Worm (Caenorhabditis elegans): Measurements from ENCODE around the gene mdt-1.2.

The mdt-1.2 gene

DNA sequence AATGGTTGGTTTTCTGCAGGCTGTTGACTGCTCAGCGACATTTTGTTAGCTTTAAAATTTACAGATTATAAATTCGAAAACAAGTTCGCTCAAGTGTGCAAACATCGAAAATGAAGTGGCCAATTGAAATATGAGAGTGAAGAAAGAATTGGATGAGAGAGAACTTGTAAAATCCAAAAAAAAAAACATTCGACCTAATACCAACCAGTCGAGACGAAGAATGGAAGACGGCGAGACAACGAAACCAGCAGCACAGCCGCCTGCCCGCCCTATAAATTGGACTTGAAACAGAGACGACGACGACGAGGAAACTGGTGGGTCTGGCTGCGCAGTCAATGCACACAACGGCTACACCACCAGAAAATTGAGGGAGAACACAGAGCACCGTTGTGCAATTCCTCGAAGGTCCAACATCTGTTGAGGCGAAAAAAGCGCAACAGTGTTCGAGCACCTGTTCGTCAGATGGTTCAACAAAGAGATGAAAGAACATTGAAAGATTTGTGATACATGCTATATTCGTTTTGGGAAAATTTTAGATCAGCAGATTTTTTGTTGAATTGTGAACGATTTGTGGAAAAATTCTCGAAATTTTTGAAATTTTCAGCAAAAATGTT is 1.3 kb upstream of the mdt-1.2 start, which contains the start of gene T23C6.4:
TSS of gene T23C6.4 (minus strand) at position 51 of the 614 bp plus-strand sequence.
- TF ChIP-seq elt-3 (tag; optimal IDR thresholded peaks at IDR 0.05) (no peak), aly-2 (tag; optimal IDR thresholded peaks at IDR 0.05) (no peak), egl-27 (tag; optimal IDR thresholded peaks at IDR 0.05) (no peak), nhr-25 (tag; optimal IDR thresholded peaks at IDR 0.05) (no peak), C34F6.9 (tag; optimal IDR thresholded peaks at IDR 0.05) (no peak), nhr-6 (tag; optimal IDR thresholded peaks at IDR 0.05) (no peak), ztf-11 (tag; optimal IDR thresholded peaks at IDR 0.05) (no peak), peb-1 (tag; optimal IDR thresholded peaks at IDR 0.05) (no peak), nhr-10 (tag; optimal IDR thresholded peaks at IDR 0.05) (no peak), gmeb-1 (tag; optimal IDR thresholded peaks at IDR 0.05) (no peak), nhr-11 (tag; optimal IDR thresholded peaks at IDR 0.05) (no peak), ZK546.5 (tag; optimal IDR thresholded peaks at IDR 0.05) (no peak), blmp-1 (tag; optimal IDR thresholded peaks at IDR 0.05; ENCODE audit: insufficient read depth) (no peak), unc-55 (GFP tag; optimal IDR thresholded peaks at IDR 0.05) (no peak), lin-11 (tag; optimal IDR thresholded peaks at IDR 0.05) (no peak), dmd-4 (tag; optimal IDR thresholded peaks at IDR 0.05) (no peak), fos-1 (tag; optimal IDR thresholded peaks at IDR 0.05) (no peak), elt-1 (tag; optimal IDR thresholded peaks at IDR 0.05) (no peak), zag-1 (tag; optimal IDR thresholded peaks at IDR 0.05) (no peak)

DNA sequence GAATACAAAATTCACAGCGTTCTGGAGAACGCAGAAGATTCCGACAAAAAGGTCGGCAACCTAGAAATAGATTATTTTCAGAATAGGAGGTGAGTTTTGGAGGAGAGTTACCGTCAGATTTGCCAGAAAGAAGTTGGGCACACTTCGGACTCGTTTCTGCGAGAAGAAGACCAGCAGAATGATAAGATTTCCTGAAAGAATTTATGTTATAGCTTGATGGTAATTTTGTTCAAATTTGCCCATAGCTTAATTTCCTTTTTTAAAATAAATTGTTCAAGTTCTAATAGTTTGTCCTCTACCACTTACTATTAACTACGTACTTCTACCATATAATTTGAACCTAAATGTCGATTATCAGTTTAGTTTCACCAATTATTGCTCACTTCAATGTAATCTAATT is 5.8 kb downstream of the mdt-1.2 start:
- TF ChIP-seq ama-1 (optimal IDR thresholded peaks at IDR 0.05), result no peak
- TF ChIP-seq lin-11 (tag; optimal IDR thresholded peaks at IDR 0.05), result no peak
- no peak for TF ChIP-seq elt-1 (tag; optimal IDR thresholded peaks at IDR 0.05)
- no peak for TF ChIP-seq sma-3 (GFP tag; optimal IDR thresholded peaks at IDR 0.05)
- no peak for TF ChIP-seq peb-1 (tag; optimal IDR thresholded peaks at IDR 0.05)
- no peak for TF ChIP-seq nhr-6 (tag; optimal IDR thresholded peaks at IDR 0.05)
- TF ChIP-seq C34F6.9 (tag; optimal IDR thresholded peaks at IDR 0.05), result no peak
- TF ChIP-seq unc-55 (GFP tag; optimal IDR thresholded peaks at IDR 0.05), result no peak
- no peak for TF ChIP-seq alr-1 (tag; optimal IDR thresholded peaks at IDR 0.05)
- TF ChIP-seq ztf-4 (tag; optimal IDR thresholded peaks at IDR 0.05), result no peak
- TF ChIP-seq F13H6.1 (tag; optimal IDR thresholded peaks at IDR 0.05), result no peak
- TF ChIP-seq ceh-82 (tag; optimal IDR thresholded peaks at IDR 0.05), result no peak
- no peak for TF ChIP-seq sem-4 (tag; optimal IDR thresholded peaks at IDR 0.05)
- no peak for TF ChIP-seq ZK546.5 (tag; optimal IDR thresholded peaks at IDR 0.05)

DNA sequence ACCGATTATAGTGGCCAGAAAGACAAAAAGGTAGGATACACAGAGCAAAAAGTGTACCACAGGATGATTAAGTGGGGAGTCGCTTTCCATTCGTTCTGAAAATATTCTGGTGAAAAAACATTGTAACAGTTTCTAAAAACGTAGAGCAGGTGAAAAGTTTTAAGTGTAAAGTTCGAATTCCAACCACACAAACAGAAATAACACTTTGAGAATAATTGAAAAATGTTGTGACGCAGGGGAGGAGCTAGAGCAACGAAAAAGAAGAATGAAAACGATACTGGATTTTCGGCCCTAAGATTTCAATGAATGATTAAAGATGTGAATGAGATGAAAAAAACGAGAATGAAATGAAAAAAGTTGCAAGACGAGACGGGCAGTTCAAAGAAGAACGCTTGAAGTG is 6.5 kb downstream of the mdt-1.2 start, which contains the start of gene npr-21:
TSS of gene npr-21 (minus strand) at position 101 of the 400 bp plus-strand sequence.
- TF ChIP-seq snpc-4 (tag; optimal IDR thresholded peaks at IDR 0.05) (no peak), nhr-21 (tag; optimal IDR thresholded peaks at IDR 0.05) (no peak), ztf-4 (tag; optimal IDR thresholded peaks at IDR 0.05) (no peak), ztf-11 (tag; optimal IDR thresholded peaks at IDR 0.05) (no peak), lin-11 (tag; optimal IDR thresholded peaks at IDR 0.05) (no peak), F13H6.1 (tag; optimal IDR thresholded peaks at IDR 0.05) (no peak), ztf-1 (GFP tag; conservative IDR thresholded peaks at IDR 0.05) (no peak), elt-3 (tag; optimal IDR thresholded peaks at IDR 0.05) (no peak), C34F6.9 (tag; optimal IDR thresholded peaks at IDR 0.05) (no peak), mbf-1 (tag; optimal IDR thresholded peaks at IDR 0.05) (no peak), peb-1 (tag; optimal IDR thresholded peaks at IDR 0.05) (no peak), egl-27 (tag; optimal IDR thresholded peaks at IDR 0.05) (no peak), zag-1 (tag; optimal IDR thresholded peaks at IDR 0.05) (no peak), R02D3.7 (tag; optimal IDR thresholded peaks at IDR 0.05) (no peak), fos-1 (tag; optimal IDR thresholded peaks at IDR 0.05) (no peak), unc-55 (GFP tag; optimal IDR thresholded peaks at IDR 0.05) (no peak), gmeb-1 (tag; optimal IDR thresholded peaks at IDR 0.05) (no peak), Y55F3AM.14 (GFP tag; optimal IDR thresholded peaks at IDR 0.05) (no peak), nhr-6 (tag; optimal IDR thresholded peaks at IDR 0.05) (no peak)

- TF ChIP-seq ztf-4 (tag; optimal IDR thresholded peaks at IDR 0.05) (no peak), C34F6.9 (tag; optimal IDR thresholded peaks at IDR 0.05) (no peak), elt-3 (tag; optimal IDR thresholded peaks at IDR 0.05) (no peak), snpc-4 (tag; optimal IDR thresholded peaks at IDR 0.05) (no peak), nhr-237 (tag; optimal IDR thresholded peaks at IDR 0.05) (no peak), Y55F3AM.14 (GFP tag; optimal IDR thresholded peaks at IDR 0.05) (no peak), unc-55 (GFP tag; optimal IDR thresholded peaks at IDR 0.05) (no peak)
Observed at ce11 chrX:17168086-17168485, 16.8 kb downstream of the mdt-1.2 start.

- TF ChIP-seq elt-3 (tag; optimal IDR thresholded peaks at IDR 0.05) (no peak), snpc-4 (tag; optimal IDR thresholded peaks at IDR 0.05) (no peak), lin-13 (GFP tag; optimal IDR thresholded peaks at IDR 0.05) (no peak), nhr-23 (tag; optimal IDR thresholded peaks at IDR 0.05) (no peak), ztf-1 (GFP tag; conservative IDR thresholded peaks at IDR 0.05) (no peak), unc-55 (GFP tag; optimal IDR thresholded peaks at IDR 0.05) (no peak)
Observed at ce11 chrX:17170401-17170800, 19.1 kb downstream of the mdt-1.2 start.

Measured in whole organism, L2 larva.